Worm (Caenorhabditis elegans) whole organism, young adult: Measurements from ENCODE around the gene phat-4.

Experiments used
- F57C9.4 ChIP-seq: sonication (generic microtip); optimal IDR thresholded peaks from 2 replicates; lab custom pipeline; 2017; ENCODE audit warnings: mild to moderate bottlenecking, missing genetic modification characterization, missing compliant biosample characterization
- T07F8.4 ChIP-seq: sonication (generic microtip); optimal IDR thresholded peaks from 2 replicates; lab custom pipeline; 2016; ENCODE audit warnings: mild to moderate bottlenecking, missing genetic modification characterization, moderate library complexity, missing compliant biosample characterization
- ceh-40 ChIP-seq: fragments of 200-800 bp; sonication (Bioruptor generic); IDR thresholded peaks from 2 replicates; pipeline ENCODE4 v1.3.6; 2022; ENCODE audit warnings: missing genetic modification characterization, missing compliant biosample characterization
- dpff-1 ChIP-seq: sonication (generic microtip); optimal IDR thresholded peaks from 2 replicates; lab custom pipeline; 2017; ENCODE audit warnings: mild to moderate bottlenecking, missing genetic modification characterization, missing compliant biosample characterization
- dpl-1 ChIP-seq: fragments of 150-350 bp; optimal IDR thresholded peaks from 2 replicates; lab custom pipeline; 2014; ENCODE audit warnings: missing biosample characterization, missing genetic modification reagents, missing genetic modification characterization
- nhr-90 ChIP-seq: sonication (generic microtip); optimal IDR thresholded peaks from 2 replicates; lab custom pipeline; 2016; ENCODE audit warnings: missing genotype, mild to moderate bottlenecking, missing genetic modification characterization, missing compliant biosample characterization
- pha-4 ChIP-seq: fragments of 150-350 bp; sonication (generic microtip); optimal IDR thresholded peaks from 2 replicates; lab custom pipeline; 2014; ENCODE audit warnings: missing biosample characterization, missing genetic modification reagents, missing genetic modification characterization
- snpc-4 ChIP-seq, 5 experiments: fragments of 150-350 bp in 1 of 5; sonication (generic microtip) in 4 of 5; optimal IDR thresholded peaks; 2 replicates each; lab custom pipeline; 2014 to 2018; ENCODE audit warnings: missing genetic modification characterization in 5 of 5, missing biosample characterization in 3 of 5, antibody characterized with exemption in 2 of 5, mild to moderate bottlenecking in 2 of 5, missing compliant biosample characterization in 2 of 5, missing genotype in 2 of 5, moderate library complexity in 2 of 5, missing genetic modification reagents in 1 of 5
- ztf-18 ChIP-seq: sonication (generic microtip); optimal IDR thresholded peaks from 2 replicates; lab custom pipeline; 2016; ENCODE audit warnings: missing genotype, mild to moderate bottlenecking, missing genetic modification characterization, missing compliant biosample characterization

- TF ChIP-seq dpff-1 (tag; lab: Kevin White, UChicago) (no peak), snpc-4 (GFP tag; optimal IDR thresholded peaks at IDR 0.05; lab: Kevin White, UChicago) (no peak), snpc-4 (tag; optimal IDR thresholded peaks at IDR 0.05; lab: Kevin White, UChicago) (no peak), F57C9.4 (tag; lab: Kevin White, UChicago) (no peak), ztf-18 (no peak), pha-4 (tag; lab: Kevin White, UChicago) (no peak), dpl-1 (GFP tag; lab: Kevin White, UChicago) (no peak), nhr-90 (no peak), ceh-40 (GFP tag; lab: Robert Waterston, UW) (no peak), T07F8.4 (tag; lab: Kevin White, UChicago) (no peak)
These were observed 5.0 kb downstream of the phat-4 start, which contains the start of gene lgc-1 for ce11 chrV:4134728-4135127.
